Worm (Caenorhabditis elegans): ENCODE measurements around the gene clec-186.
"Not testable (repeated sequence)": the region's sequence is repeated elsewhere in the genome, so short reads cannot be mapped to it uniquely, and the experiment has no call there.

The clec-186 gene

DNA sequence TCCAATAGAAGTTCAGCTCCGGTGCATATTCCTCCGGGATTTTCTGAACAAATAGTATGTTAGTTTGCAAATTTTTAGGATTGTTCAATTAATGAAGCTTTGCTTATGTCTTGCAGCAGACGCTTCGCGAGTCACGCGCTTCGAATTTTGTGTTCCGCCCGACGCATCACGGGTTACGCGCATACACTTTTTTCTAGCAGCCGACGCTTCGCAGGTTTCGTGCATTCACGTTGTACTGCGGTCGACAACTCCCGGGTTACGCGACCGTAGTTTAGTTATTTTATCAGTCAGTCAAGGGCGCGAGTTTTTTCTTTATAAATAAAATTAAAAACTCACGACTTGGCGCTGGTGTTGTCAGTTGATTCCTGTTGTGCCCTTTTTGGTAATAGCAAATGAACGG lies 3.9 kb downstream of the clec-186 start:
- TF ChIP-seq flt-1 (GFP tag; IDR thresholded peaks at IDR 0.05) = no peak
- TF ChIP-seq ztf-23 (GFP tag; IDR thresholded peaks at IDR 0.05) = no peak
- TF ChIP-seq ztf-29 (GFP tag; IDR thresholded peaks at IDR 0.05) = no peak
- TF ChIP-seq klf-2 (GFP tag; conservative IDR thresholded peaks at IDR 0.05) = no peak
- no peak for TF ChIP-seq cog-1 (tag; optimal IDR thresholded peaks at IDR 0.05)

DNA sequence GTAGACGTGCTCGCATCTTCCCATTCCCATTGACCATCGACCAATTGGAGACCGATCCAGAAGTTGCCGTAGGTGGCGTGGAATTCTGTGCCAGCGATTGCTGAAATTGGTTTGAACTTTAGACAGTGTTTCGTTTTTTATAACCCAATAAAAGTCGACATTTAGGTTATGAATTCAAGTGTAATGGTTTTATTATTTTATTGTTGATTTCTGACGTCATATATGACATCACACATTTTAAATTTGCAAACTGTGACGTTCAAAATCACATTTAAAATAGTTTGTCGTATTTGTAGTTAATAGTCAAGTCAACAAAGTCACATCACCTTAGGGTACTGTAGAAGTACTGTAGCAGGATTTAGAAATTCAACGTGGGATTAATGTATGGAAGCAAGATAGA lies 4.4 kb downstream of the clec-186 start:
- TF ChIP-seq cog-1 (tag; optimal IDR thresholded peaks at IDR 0.05) (no peak), ref-1 (GFP tag; conservative IDR thresholded peaks at IDR 0.05) (no peak), flt-1 (GFP tag; IDR thresholded peaks at IDR 0.05) (no peak), ztf-23 (GFP tag; IDR thresholded peaks at IDR 0.05) (no peak), ztf-29 (GFP tag; IDR thresholded peaks at IDR 0.05) (no peak)

- TF ChIP-seq med-1 (GFP tag; optimal IDR thresholded peaks at IDR 0.05; ENCODE audit: insufficient read depth) (no peak), T22C8.4 (GFP tag; IDR thresholded peaks at IDR 0.05) (no peak), flt-1 (GFP tag; IDR thresholded peaks at IDR 0.05) (no peak), ztf-29 (GFP tag; IDR thresholded peaks at IDR 0.05) (no peak), tab-1 (GFP tag; IDR thresholded peaks at IDR 0.05) (no peak), klf-2 (GFP tag; conservative IDR thresholded peaks at IDR 0.05) (no peak), ztf-23 (GFP tag; IDR thresholded peaks at IDR 0.05) (no peak), cog-1 (tag; optimal IDR thresholded peaks at IDR 0.05) (no peak), ref-1 (GFP tag; conservative IDR thresholded peaks at IDR 0.05) (no peak)
Observed at ce11 chrIV:12871445-12871947, 5.6 kb downstream of the clec-186 start, which contains the start of gene clec-187. TSS of gene clec-187 (minus strand) at chrIV:12871495.

ce11 chrIV:12875260-12875659 lies 9.4 kb downstream of the clec-186 start, which contains the start of gene ZK896.1:
TSS of gene ZK896.1 (minus strand) at chrIV:12875360.
- TF ChIP-seq klf-2 (GFP tag; conservative IDR thresholded peaks at IDR 0.05); T22C8.4 (GFP tag; IDR thresholded peaks at IDR 0.05); cog-1 (tag; optimal IDR thresholded peaks at IDR 0.05): not testable (repeated sequence)

DNA sequence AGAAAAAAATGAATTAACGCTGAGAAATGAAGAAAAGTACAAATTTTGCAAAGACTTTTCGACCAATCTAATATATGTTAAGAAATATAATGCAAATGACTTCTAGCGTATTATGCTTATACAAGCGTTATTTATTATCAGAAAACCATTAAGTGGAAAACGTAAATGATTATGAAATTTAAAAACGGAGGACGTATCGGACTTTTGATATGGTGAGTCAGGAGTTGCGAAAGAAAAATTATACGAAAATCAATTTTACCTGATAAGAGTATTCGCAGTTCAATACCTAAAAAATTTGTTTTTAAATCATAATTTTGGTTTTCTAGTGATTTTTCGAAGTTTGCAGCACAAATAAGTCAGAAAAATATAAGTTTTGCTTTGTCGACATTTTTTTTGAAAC lies 10.6 kb downstream of the clec-186 start:
- TF ChIP-seq T22C8.4 (GFP tag; IDR thresholded peaks at IDR 0.05) = no peak
- TF ChIP-seq klf-2 (GFP tag; conservative IDR thresholded peaks at IDR 0.05) = no peak
- no peak for TF ChIP-seq cog-1 (tag; optimal IDR thresholded peaks at IDR 0.05)
- TF ChIP-seq flt-1 (GFP tag; IDR thresholded peaks at IDR 0.05) = no peak
- no peak for TF ChIP-seq med-1 (GFP tag; optimal IDR thresholded peaks at IDR 0.05; ENCODE audit: insufficient read depth)
- no peak for TF ChIP-seq ref-1 (GFP tag; conservative IDR thresholded peaks at IDR 0.05)
- TF ChIP-seq ztf-23 (GFP tag; IDR thresholded peaks at IDR 0.05) = no peak
- no peak for TF ChIP-seq ztf-29 (GFP tag; IDR thresholded peaks at IDR 0.05)
- TF ChIP-seq tab-1 (GFP tag; IDR thresholded peaks at IDR 0.05) = no peak

- TF ChIP-seq med-1 (GFP tag; optimal IDR thresholded peaks at IDR 0.05; ENCODE audit: insufficient read depth) (no peak), ref-1 (GFP tag; conservative IDR thresholded peaks at IDR 0.05) (no peak), ztf-23 (GFP tag; IDR thresholded peaks at IDR 0.05) (no peak), tab-1 (GFP tag; IDR thresholded peaks at IDR 0.05) (no peak), T22C8.4 (GFP tag; IDR thresholded peaks at IDR 0.05) (no peak), klf-2 (GFP tag; conservative IDR thresholded peaks at IDR 0.05) (no peak)
Observed at ce11 chrIV:12879557-12879956, 13.6 kb downstream of the clec-186 start, which contains the start of gene ZK896.5. TSS of gene ZK896.5 (minus strand) at chrIV:12879645.

DNA sequence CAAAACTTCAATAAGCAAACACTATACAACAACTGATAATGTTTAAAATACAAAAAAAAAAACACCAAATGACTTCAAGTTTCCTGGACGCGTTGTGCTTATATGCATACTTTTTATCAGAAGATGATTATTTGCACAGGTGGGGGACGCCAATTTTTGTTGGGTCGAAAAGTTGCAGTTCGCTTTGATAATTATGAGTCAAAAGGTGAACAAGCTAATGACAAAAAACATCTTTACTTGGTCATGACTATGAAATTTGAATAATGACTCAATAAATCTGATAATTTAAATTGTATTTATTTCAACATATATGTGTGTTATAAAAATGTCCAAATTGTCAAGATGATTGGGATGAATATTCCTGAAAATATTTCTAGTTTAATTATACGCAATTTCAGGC lies 17.3 kb downstream of the clec-186 start, which contains the start of gene ZK896.4:
TSS of gene ZK896.4 (minus strand) at position 101 of the 400 bp plus-strand sequence.
- TF ChIP-seq tab-1 (GFP tag; IDR thresholded peaks at IDR 0.05) (no peak), med-1 (GFP tag; optimal IDR thresholded peaks at IDR 0.05; ENCODE audit: insufficient read depth) (no peak), ztf-29 (GFP tag; IDR thresholded peaks at IDR 0.05) (no peak), ztf-23 (GFP tag; IDR thresholded peaks at IDR 0.05) (no peak)

- TF ChIP-seq flt-1 (GFP tag; IDR thresholded peaks at IDR 0.05) (no peak), ztf-29 (GFP tag; IDR thresholded peaks at IDR 0.05) (no peak), cog-1 (tag; optimal IDR thresholded peaks at IDR 0.05) (no peak), klf-2 (GFP tag; conservative IDR thresholded peaks at IDR 0.05) (no peak), T22C8.4 (GFP tag; IDR thresholded peaks at IDR 0.05) (no peak), ref-1 (GFP tag; conservative IDR thresholded peaks at IDR 0.05) (no peak), med-1 (GFP tag; optimal IDR thresholded peaks at IDR 0.05; ENCODE audit: insufficient read depth) (no peak), ztf-23 (GFP tag; IDR thresholded peaks at IDR 0.05) (no peak), tab-1 (GFP tag; IDR thresholded peaks at IDR 0.05) (no peak)
Observed at ce11 chrIV:12886012-12886411, 20.1 kb downstream of the clec-186 start.

ce11 chrIV:12890445-12890844 lies 24.5 kb downstream of the clec-186 start, which contains the start of gene K08D8.6:
TSS of gene K08D8.6 (minus strand) at chrIV:12890508.
- TF ChIP-seq flt-1 (GFP tag; IDR thresholded peaks at IDR 0.05) = no peak
- no peak for TF ChIP-seq T22C8.4 (GFP tag; IDR thresholded peaks at IDR 0.05)
- no peak for TF ChIP-seq cog-1 (tag; optimal IDR thresholded peaks at IDR 0.05)
- TF ChIP-seq med-1 (GFP tag; optimal IDR thresholded peaks at IDR 0.05; ENCODE audit: insufficient read depth) = no peak

DNA sequence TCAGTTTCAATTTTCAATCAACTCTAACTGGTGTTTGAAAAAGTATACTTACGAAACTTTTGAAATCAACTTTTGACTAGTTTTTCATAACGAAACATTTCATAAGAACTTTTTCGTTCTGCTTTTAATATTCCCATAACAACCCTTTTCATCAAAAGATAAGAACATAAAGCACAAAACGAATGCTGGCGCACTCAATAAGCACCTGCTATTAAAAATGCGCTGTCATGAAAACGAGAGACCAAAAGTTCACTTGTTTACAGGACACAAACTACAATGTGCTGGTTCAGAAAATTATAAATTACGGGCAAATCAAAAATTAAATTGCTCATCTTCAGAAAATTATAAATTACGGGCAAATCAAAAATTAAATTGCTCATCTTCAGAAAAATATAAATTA lies 25.2 kb downstream of the clec-186 start:
- TF ChIP-seq ztf-23 (GFP tag; IDR thresholded peaks at IDR 0.05) = no peak
- TF ChIP-seq T22C8.4 (GFP tag; IDR thresholded peaks at IDR 0.05) = no peak
- no peak for TF ChIP-seq ztf-29 (GFP tag; IDR thresholded peaks at IDR 0.05)
- no peak for TF ChIP-seq cog-1 (tag; optimal IDR thresholded peaks at IDR 0.05)
- no peak for TF ChIP-seq klf-2 (GFP tag; conservative IDR thresholded peaks at IDR 0.05)
- TF ChIP-seq flt-1 (GFP tag; IDR thresholded peaks at IDR 0.05) = no peak
- no peak for TF ChIP-seq ref-1 (GFP tag; conservative IDR thresholded peaks at IDR 0.05)
- TF ChIP-seq med-1 (GFP tag; optimal IDR thresholded peaks at IDR 0.05; ENCODE audit: insufficient read depth) = no peak
- TF ChIP-seq tab-1 (GFP tag; IDR thresholded peaks at IDR 0.05) = no peak

DNA sequence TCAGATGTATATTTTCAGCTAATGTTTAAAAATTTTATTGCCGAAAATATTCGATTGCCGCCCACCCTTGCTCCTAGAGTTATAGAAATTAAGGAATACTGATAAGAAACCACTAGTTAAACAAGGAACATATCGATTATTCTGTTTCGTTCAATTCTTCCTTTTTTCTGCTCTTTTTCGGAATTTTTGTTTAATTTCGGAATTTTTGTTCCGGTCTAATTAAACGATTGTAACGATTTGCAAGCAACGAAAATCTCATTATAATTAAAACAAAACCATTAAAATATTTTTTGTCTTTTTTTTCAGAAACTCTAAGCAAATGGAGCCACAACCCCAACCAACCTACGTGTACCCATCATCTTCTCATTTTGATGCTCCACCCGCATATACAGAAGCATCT lies 26.3 kb downstream of the clec-186 start, which contains the start of gene K08D8.1:
TSS of gene K08D8.1 (plus strand) at position 301 of the 400 bp plus-strand sequence.
- TF ChIP-seq klf-2 (GFP tag; conservative IDR thresholded peaks at IDR 0.05) = no peak
